Worm (Caenorhabditis elegans) whole organism, late embryonic: ENCODE data around the gene srh-135.

Experiments used
- C08G9.2 ChIP-seq: sonication (generic microtip); optimal IDR thresholded peaks from 2 replicates; lab custom pipeline; 2016; ENCODE audit warnings: mild to moderate bottlenecking, missing genetic modification characterization, moderate library complexity, missing compliant biosample characterization
- K02D7.2 ChIP-seq: sonication (generic microtip); optimal IDR thresholded peaks from 2 replicates; lab custom pipeline; 2017; ENCODE audit warnings: mild to moderate bottlenecking, missing genetic modification characterization, missing compliant biosample characterization
- K09A11.1 ChIP-seq: sonication (generic microtip); optimal IDR thresholded peaks from 2 replicates; lab custom pipeline; 2017; ENCODE audit warnings: antibody characterized with exemption, mild to moderate bottlenecking, missing genetic modification characterization, missing compliant biosample characterization; ENCODE audit not compliant: insufficient read depth
- T23F11.4 ChIP-seq: fragments of 200-800 bp; sonication (Bioruptor generic); optimal IDR thresholded peaks from 2 replicates; lab custom pipeline; 2018; ENCODE audit warnings: mild to moderate bottlenecking, missing genetic modification characterization, missing compliant biosample characterization
- Y22D7AL.16 ChIP-seq: sonication (generic microtip); optimal IDR thresholded peaks from 2 replicates; lab custom pipeline; 2016; ENCODE audit warnings: missing genetic modification characterization, missing compliant biosample characterization
- ahr-1 ChIP-seq: sonication (generic microtip); optimal IDR thresholded peaks from 2 replicates; lab custom pipeline; 2016; ENCODE audit warnings: missing genetic modification characterization, missing compliant biosample characterization
- ama-1 ChIP-seq: fragments of 150-350 bp; optimal IDR thresholded peaks from 2 replicates; lab custom pipeline; 2014
- ceh-18 ChIP-seq: sonication (generic microtip); optimal IDR thresholded peaks from 2 replicates; lab custom pipeline; 2016; ENCODE audit warnings: missing genetic modification characterization, missing compliant biosample characterization
- ceh-19 ChIP-seq: fragments of 200-800 bp; sonication (Bioruptor generic); optimal IDR thresholded peaks from 2 replicates; lab custom pipeline; 2018; ENCODE audit warnings: mild to moderate bottlenecking, missing genetic modification characterization, missing compliant biosample characterization
- ceh-2 ChIP-seq: sonication (generic microtip); optimal IDR thresholded peaks from 2 replicates; lab custom pipeline; 2016; ENCODE audit warnings: missing genotype, missing genetic modification characterization, missing compliant biosample characterization
- ceh-22 ChIP-seq: sonication (generic microtip); optimal IDR thresholded peaks from 2 replicates; lab custom pipeline; 2017; ENCODE audit warnings: missing biosample characterization, missing genetic modification characterization
- ceh-30 ChIP-seq: fragments of 150-350 bp; optimal IDR thresholded peaks from 2 replicates; lab custom pipeline; 2014; ENCODE audit warnings: missing biosample characterization, missing genetic modification characterization
- ceh-34 ChIP-seq: sonication (generic microtip); optimal IDR thresholded peaks from 2 replicates; lab custom pipeline; 2016; ENCODE audit warnings: mild to moderate bottlenecking, missing genetic modification characterization, missing compliant biosample characterization
- ceh-45 ChIP-seq: fragments of 200-800 bp; sonication (Bioruptor generic); IDR thresholded peaks from 2 replicates; pipeline ENCODE4 v1.3.6; 2022; ENCODE audit warnings: missing genetic modification reagents, missing genetic modification characterization, missing compliant biosample characterization
- ceh-48 ChIP-seq: sonication (generic microtip); optimal IDR thresholded peaks from 2 replicates; lab custom pipeline; 2016; ENCODE audit warnings: missing genetic modification characterization, inconsistent platforms, missing compliant biosample characterization
- ceh-6 ChIP-seq: fragments of 200-800 bp; sonication (Bioruptor generic); optimal IDR thresholded peaks from 2 replicates; lab custom pipeline; 2018; ENCODE audit warnings: mild to moderate bottlenecking, missing genetic modification characterization, missing compliant biosample characterization
- dmd-4 ChIP-seq: sonication (generic microtip); optimal IDR thresholded peaks from 2 replicates; lab custom pipeline; 2016; ENCODE audit warnings: borderline replicate concordance, missing genetic modification characterization, missing compliant biosample characterization
- dve-1 ChIP-seq: sonication (generic microtip); optimal IDR thresholded peaks from 2 replicates; lab custom pipeline; 2017; ENCODE audit warnings: antibody characterized with exemption, mild to moderate bottlenecking, missing genetic modification characterization, missing compliant biosample characterization
- elt-4 ChIP-seq: sonication (generic microtip); optimal IDR thresholded peaks from 2 replicates; lab custom pipeline; 2016; ENCODE audit warnings: missing genetic modification characterization, missing compliant biosample characterization
- ets-4 ChIP-seq: sonication (generic microtip); optimal IDR thresholded peaks from 2 replicates; lab custom pipeline; 2016; ENCODE audit warnings: missing genetic modification characterization, missing compliant biosample characterization
- eyg-1 ChIP-seq: sonication (generic microtip); optimal IDR thresholded peaks from 2 replicates; lab custom pipeline; 2016; ENCODE audit warnings: missing genotype, missing genetic modification characterization, missing compliant biosample characterization
- fkh-10 ChIP-seq: fragments of 150-350 bp; optimal IDR thresholded peaks from 2 replicates; lab custom pipeline; 2014; ENCODE audit warnings: missing biosample characterization, missing genetic modification reagents, missing genetic modification characterization
- gmeb-2 ChIP-seq: sonication (generic microtip); optimal IDR thresholded peaks from 2 replicates; lab custom pipeline; 2016; ENCODE audit warnings: missing genetic modification characterization, inconsistent platforms, missing compliant biosample characterization
- hlh-6 ChIP-seq: sonication (generic microtip); optimal IDR thresholded peaks from 2 replicates; lab custom pipeline; 2016; ENCODE audit warnings: missing genotype, missing genetic modification characterization, missing compliant biosample characterization
- hlh-8 ChIP-seq: sonication (generic microtip); optimal IDR thresholded peaks from 2 replicates; lab custom pipeline; 2016; ENCODE audit warnings: missing genotype, missing genetic modification characterization, missing compliant biosample characterization
- lim-6 ChIP-seq: sonication (generic microtip); optimal IDR thresholded peaks from 2 replicates; lab custom pipeline; 2016; ENCODE audit warnings: missing genetic modification characterization, missing compliant biosample characterization
- lin-11 ChIP-seq: fragments of 200-800 bp; sonication (Bioruptor generic); optimal IDR thresholded peaks from 2 replicates; lab custom pipeline; 2018; ENCODE audit warnings: mild to moderate bottlenecking, missing genetic modification characterization, missing compliant biosample characterization
- madf-2 ChIP-seq: sonication (generic microtip); optimal IDR thresholded peaks from 2 replicates; lab custom pipeline; 2017; ENCODE audit warnings: missing genetic modification characterization, missing compliant biosample characterization
- mec-3 ChIP-seq: sonication (generic microtip); optimal IDR thresholded peaks from 2 replicates; lab custom pipeline; 2016; ENCODE audit warnings: borderline replicate concordance, missing genetic modification characterization, missing compliant biosample characterization
- nfya-1 ChIP-seq: sonication (generic microtip); optimal IDR thresholded peaks from 2 replicates; lab custom pipeline; 2017; ENCODE audit warnings: missing genetic modification characterization, mild to moderate bottlenecking, missing compliant biosample characterization, antibody characterized with exemption, moderate library complexity
- nhr-11 ChIP-seq: fragments of 150-350 bp; optimal IDR thresholded peaks from 2 replicates; lab custom pipeline; 2014; ENCODE audit warnings: missing biosample characterization, missing genetic modification characterization
- pha-2 ChIP-seq: sonication (generic microtip); optimal IDR thresholded peaks from 2 replicates; lab custom pipeline; 2017; ENCODE audit warnings: mild to moderate bottlenecking, missing genetic modification characterization, missing compliant biosample characterization
- pha-4 ChIP-seq: fragments of 150-350 bp; optimal IDR thresholded peaks from 2 replicates; lab custom pipeline; 2018; ENCODE audit warnings: missing biosample characterization, missing genetic modification reagents, missing genetic modification characterization
- pqm-1 ChIP-seq: sonication (generic microtip); optimal IDR thresholded peaks from 2 replicates; lab custom pipeline; 2016; ENCODE audit warnings: missing genetic modification characterization, missing compliant biosample characterization
- pros-1 ChIP-seq: fragments of 150-350 bp; optimal IDR thresholded peaks from 2 replicates; lab custom pipeline; 2014; ENCODE audit warnings: missing biosample characterization, missing genetic modification reagents, missing genetic modification characterization
- rnt-1 ChIP-seq: sonication (generic microtip); optimal IDR thresholded peaks from 2 replicates; lab custom pipeline; 2016; ENCODE audit warnings: missing genetic modification characterization, missing compliant biosample characterization
- sox-2 ChIP-seq: fragments of 200-800 bp; sonication (Bioruptor generic); IDR thresholded peaks from 2 replicates; pipeline ENCODE4 v1.3.6; 2022; ENCODE audit warnings: missing genetic modification reagents, missing genetic modification characterization, missing compliant biosample characterization
- syd-9 ChIP-seq: sonication (generic microtip); optimal IDR thresholded peaks from 2 replicates; lab custom pipeline; 2016; ENCODE audit warnings: mild to moderate bottlenecking, missing genetic modification characterization, moderate library complexity, missing compliant biosample characterization
- tbx-7 ChIP-seq: sonication (generic microtip); optimal IDR thresholded peaks from 2 replicates; lab custom pipeline; 2016; ENCODE audit warnings: missing genotype, missing genetic modification characterization, missing compliant biosample characterization
- ttx-3 ChIP-seq: sonication (generic microtip); optimal IDR thresholded peaks from 2 replicates; lab custom pipeline; 2016; ENCODE audit warnings: missing genetic modification reagents, missing genetic modification characterization, missing compliant biosample characterization
- unc-3 ChIP-seq, 2 experiments: fragments of 200-800 bp in 1 of 2; sonication (Bioruptor generic) in 1 of 2; sonication (generic microtip) in 1 of 2; conservative IDR thresholded peaks in 1 of 2; optimal IDR thresholded peaks in 1 of 2; 2 replicates each; pipeline versions ENCODE4 v1.3.6 to Lab custom; 2016 to 2022; ENCODE audit warnings: missing compliant biosample characterization in 2 of 2, missing genetic modification characterization in 2 of 2, missing genetic modification reagents in 1 of 2
- unc-55 ChIP-seq: sonication (generic microtip); optimal IDR thresholded peaks from 2 replicates; lab custom pipeline; 2017; ENCODE audit warnings: missing biosample characterization, missing genetic modification reagents, missing genetic modification characterization
- unc-86 ChIP-seq: sonication (generic microtip); optimal IDR thresholded peaks from 2 replicates; lab custom pipeline; 2016; ENCODE audit warnings: missing genetic modification characterization, missing compliant biosample characterization

Gene srh-135

ce11 chrII:10200759-10201158 lies 26.2 kb downstream of the srh-135 start, which contains the start of gene arv-1 (continued):
- TF ChIP-seq syd-9 (no peak), sox-2 (GFP tag; lab: Robert Waterston, UW) (0 out of 2 replicates have a peak, but pooled peaks have one; percentile 22), hlh-8 (peak; percentile 65), dve-1 (tag; lab: Kevin White, UChicago) (no peak), K09A11.1 (tag; lab: Kevin White, UChicago) (no peak), elt-4 (tag; lab: Kevin White, UChicago) (no peak), ceh-34 (tag; lab: Kevin White, UChicago) (peak; percentile 4), fkh-10 (GFP tag; lab: Kevin White, UChicago) (no peak), unc-86 (tag; lab: Kevin White, UChicago) (no peak), dmd-4 (no peak), hlh-6 (tag; lab: Kevin White, UChicago) (no peak), ama-1 (lab: Kevin White, UChicago) (no peak), nhr-11 (tag; lab: Kevin White, UChicago) (no peak), lin-11 (no peak), tbx-7 (tag; lab: Kevin White, UChicago) (peak; percentile 74), K02D7.2 (no peak), nfya-1 (tag; lab: Kevin White, UChicago) (no peak), ceh-48 (tag; lab: Kevin White, UChicago) (no peak), ceh-22 (tag; lab: Kevin White, UChicago) (no peak), rnt-1 (tag; lab: Kevin White, UChicago) (no peak), T23F11.4 (GFP tag; lab: Kevin White, UChicago) (no peak), ceh-6 (GFP tag; lab: Kevin White, UChicago) (no peak), eyg-1 (no peak), madf-2 (tag; lab: Kevin White, UChicago) (no peak), ceh-2 (tag; lab: Kevin White, UChicago) (peak; percentile 64), pros-1 (tag; lab: Kevin White, UChicago) (no peak), ceh-30 (tag; lab: Kevin White, UChicago) (no peak), unc-3 (GFP tag; conservative IDR thresholded peaks at IDR 0.05; lab: Robert Waterston, UW) (no peak), unc-3 (tag; optimal IDR thresholded peaks at IDR 0.05; lab: Kevin White, UChicago) (no peak), ttx-3 (no peak), Y22D7AL.16 (tag; lab: Kevin White, UChicago) (no peak), pha-4 (tag; lab: Kevin White, UChicago) (no peak)

- TF ChIP-seq pha-4 (tag; lab: Kevin White, UChicago) (no peak), ttx-3 (no peak), lim-6 (tag; lab: Kevin White, UChicago) (no peak), mec-3 (tag; lab: Kevin White, UChicago) (no peak), pqm-1 (tag; lab: Kevin White, UChicago) (no peak), ama-1 (lab: Kevin White, UChicago) (no peak), hlh-6 (tag; lab: Kevin White, UChicago) (no peak), syd-9 (no peak), C08G9.2 (no peak), ceh-6 (GFP tag; lab: Kevin White, UChicago) (no peak), ceh-18 (tag; lab: Kevin White, UChicago) (no peak), ets-4 (no peak), ahr-1 (tag; lab: Kevin White, UChicago) (no peak), pha-2 (tag; lab: Kevin White, UChicago) (no peak)
Observed at ce11 chrII:10199906-10200305, 27.0 kb downstream of the srh-135 start, which contains the start of gene R05H5.4. Gene R05H5.4 (minus strand): TSS chrII:10200006.

- TF ChIP-seq ceh-19 (GFP tag; lab: Kevin White, UChicago) (no peak), syd-9 (no peak), ceh-45 (no peak), pqm-1 (tag; lab: Kevin White, UChicago) (no peak), unc-55 (GFP tag; lab: Kevin White, UChicago) (no peak), gmeb-2 (no peak)
Observed at ce11 chrII:10198486-10198885, 28.4 kb downstream of the srh-135 start.
